Worm (Caenorhabditis elegans): ENCODE data around the gene R04D3.4.

R04D3.4 gene

DNA sequence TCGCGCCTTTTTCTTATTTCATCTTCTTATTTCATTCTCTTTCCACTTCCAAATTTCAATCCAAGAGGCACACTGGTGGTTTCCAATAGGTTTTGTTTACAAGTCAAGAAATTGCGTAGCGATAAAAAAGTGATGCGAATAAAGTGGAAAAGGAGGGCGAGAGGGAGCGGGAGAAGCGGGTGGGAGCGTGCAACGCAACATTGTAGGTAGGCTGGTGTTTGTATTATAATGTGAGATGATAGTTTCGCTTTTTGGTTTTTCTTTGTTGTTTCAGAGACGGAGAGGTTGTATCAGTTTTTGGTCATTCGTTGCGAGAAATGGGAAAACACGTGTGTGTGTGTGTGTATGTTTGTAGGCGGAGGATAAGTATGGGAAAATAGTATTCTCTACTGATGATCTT, 38.5 kb downstream of the R04D3.4 start:
- TF ChIP-seq tab-1 (GFP tag; IDR thresholded peaks at IDR 0.05) (no peak), ztf-29 (GFP tag; IDR thresholded peaks at IDR 0.05) (no peak), klf-2 (GFP tag; conservative IDR thresholded peaks at IDR 0.05) (no peak), cog-1 (tag; optimal IDR thresholded peaks at IDR 0.05) (no peak), flt-1 (GFP tag; IDR thresholded peaks at IDR 0.05) (no peak), T22C8.4 (GFP tag; IDR thresholded peaks at IDR 0.05) (no peak), ztf-23 (GFP tag; IDR thresholded peaks at IDR 0.05) (no peak), ref-1 (GFP tag; conservative IDR thresholded peaks at IDR 0.05) (no peak), med-1 (GFP tag; optimal IDR thresholded peaks at IDR 0.05; ENCODE audit: insufficient read depth) (no peak)

DNA sequence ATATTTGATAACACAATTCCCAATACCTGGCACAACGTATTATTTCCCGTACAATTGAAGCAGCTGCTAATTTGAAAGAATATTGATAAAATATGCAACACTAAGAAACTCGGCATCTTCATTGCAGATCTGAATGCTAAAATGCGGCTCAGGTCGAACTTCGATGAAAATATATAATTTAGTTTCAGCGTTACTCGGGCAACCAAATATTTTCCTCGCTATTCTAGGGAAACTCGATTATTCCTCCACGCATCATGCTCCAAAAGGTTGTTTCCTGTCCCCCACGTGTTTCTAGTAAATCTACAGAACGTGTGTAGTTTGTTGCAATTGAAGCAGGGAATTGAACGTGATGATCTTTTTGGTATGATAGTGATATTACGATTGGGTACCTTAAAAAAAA, 39.5 kb downstream of the R04D3.4 start:
- TF ChIP-seq ref-1 (GFP tag; conservative IDR thresholded peaks at IDR 0.05): no peak
- no peak for TF ChIP-seq cog-1 (tag; optimal IDR thresholded peaks at IDR 0.05)
- no peak for TF ChIP-seq ztf-29 (GFP tag; IDR thresholded peaks at IDR 0.05)
- TF ChIP-seq flt-1 (GFP tag; IDR thresholded peaks at IDR 0.05): no peak
- no peak for TF ChIP-seq med-1 (GFP tag; optimal IDR thresholded peaks at IDR 0.05; ENCODE audit: insufficient read depth)
- no peak for TF ChIP-seq T22C8.4 (GFP tag; IDR thresholded peaks at IDR 0.05)
- no peak for TF ChIP-seq ztf-23 (GFP tag; IDR thresholded peaks at IDR 0.05)

DNA sequence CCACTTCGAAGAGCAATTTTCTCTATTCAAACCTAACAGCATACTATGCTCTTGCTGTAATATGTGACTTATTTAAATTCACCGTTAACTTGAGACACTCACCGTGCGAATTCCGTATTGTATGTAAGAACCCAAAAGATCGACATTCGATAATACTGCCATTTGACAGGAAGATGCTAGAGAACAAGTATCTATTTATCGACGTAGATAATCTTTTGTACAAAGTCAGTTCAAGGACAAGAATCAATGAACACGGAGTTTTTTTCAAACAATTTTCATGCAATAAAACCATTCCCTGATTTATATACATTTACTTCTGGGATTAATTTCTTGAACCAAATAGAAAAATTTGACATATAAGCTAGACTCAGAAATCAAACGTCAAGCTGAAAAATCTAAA, 40.4 kb downstream of the R04D3.4 start, which contains the start of gene K08H2.7:
Gene K08H2.7 (minus strand): TSS at position 173 of the 400 bp plus-strand sequence.
- TF ChIP-seq T22C8.4 (GFP tag; IDR thresholded peaks at IDR 0.05): no peak
- no peak for TF ChIP-seq ztf-29 (GFP tag; IDR thresholded peaks at IDR 0.05)
- no peak for TF ChIP-seq ref-1 (GFP tag; conservative IDR thresholded peaks at IDR 0.05)

DNA sequence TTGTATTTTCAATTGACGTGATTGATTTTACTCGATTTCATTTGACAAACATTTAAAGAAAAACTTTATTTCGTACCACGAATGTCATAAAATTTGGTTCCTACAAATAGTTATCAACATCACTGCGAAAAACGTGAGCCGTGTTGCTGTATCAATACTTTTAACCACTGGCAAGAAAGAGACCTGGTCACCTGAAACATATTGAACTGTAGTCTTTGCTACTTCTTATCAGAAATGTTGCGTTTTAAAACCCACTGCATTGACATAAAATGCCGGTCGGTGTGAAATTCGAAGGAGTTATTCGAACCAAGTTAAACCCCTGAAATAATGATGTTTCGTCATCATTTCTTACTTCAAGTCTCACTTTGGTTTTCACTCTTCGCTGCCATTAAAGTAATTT, 41.0 kb downstream of the R04D3.4 start:
- TF ChIP-seq ztf-23 (GFP tag; IDR thresholded peaks at IDR 0.05) (no peak), ref-1 (GFP tag; conservative IDR thresholded peaks at IDR 0.05) (no peak), flt-1 (GFP tag; IDR thresholded peaks at IDR 0.05) (no peak), klf-2 (GFP tag; conservative IDR thresholded peaks at IDR 0.05) (no peak), med-1 (GFP tag; optimal IDR thresholded peaks at IDR 0.05; ENCODE audit: insufficient read depth) (no peak), ztf-29 (GFP tag; IDR thresholded peaks at IDR 0.05) (no peak), cog-1 (tag; optimal IDR thresholded peaks at IDR 0.05) (no peak), T22C8.4 (GFP tag; IDR thresholded peaks at IDR 0.05) (no peak), tab-1 (GFP tag; IDR thresholded peaks at IDR 0.05) (no peak)

DNA sequence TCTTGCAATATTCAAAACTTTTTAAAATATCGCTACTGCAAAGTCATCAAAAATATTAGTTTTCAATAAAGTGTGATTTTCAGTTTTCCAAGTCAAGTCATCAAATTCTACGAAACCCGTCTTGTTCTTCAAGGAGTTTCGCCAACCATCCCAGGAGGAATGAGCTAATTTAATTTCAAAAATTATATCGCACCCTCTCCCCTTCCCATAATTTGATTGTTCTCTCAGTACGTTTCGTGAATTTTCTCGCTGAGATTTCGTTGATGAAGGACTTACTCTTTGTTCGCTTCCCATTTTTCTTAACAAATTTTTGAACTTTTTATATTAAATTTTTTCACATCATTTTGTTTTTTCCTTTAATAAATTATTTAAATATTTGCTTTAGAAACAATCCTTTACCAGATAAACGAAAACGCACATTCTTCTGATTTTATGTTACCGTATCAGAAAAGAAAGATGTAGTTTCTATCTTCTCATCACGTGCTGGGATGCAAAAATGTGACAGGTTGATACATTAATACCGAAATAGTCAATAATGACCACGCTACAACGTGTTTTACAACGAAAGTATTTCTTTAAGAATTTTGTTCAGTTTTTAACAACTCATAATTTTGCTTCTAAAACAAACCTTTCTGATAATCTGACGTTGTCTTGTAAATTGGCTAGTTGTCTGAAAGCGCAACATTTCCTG, 41.8 kb downstream of the R04D3.4 start:
- TF ChIP-seq ref-1 (GFP tag; conservative IDR thresholded peaks at IDR 0.05) (no peak), ztf-23 (GFP tag; IDR thresholded peaks at IDR 0.05) (no peak), cog-1 (tag; optimal IDR thresholded peaks at IDR 0.05) (no peak), ztf-29 (GFP tag; IDR thresholded peaks at IDR 0.05) (no peak), flt-1 (GFP tag; IDR thresholded peaks at IDR 0.05) (no peak), tab-1 (GFP tag; IDR thresholded peaks at IDR 0.05) (no peak), T22C8.4 (GFP tag; IDR thresholded peaks at IDR 0.05) (no peak), klf-2 (GFP tag; conservative IDR thresholded peaks at IDR 0.05) (no peak), med-1 (GFP tag; optimal IDR thresholded peaks at IDR 0.05; ENCODE audit: insufficient read depth) (no peak)

DNA sequence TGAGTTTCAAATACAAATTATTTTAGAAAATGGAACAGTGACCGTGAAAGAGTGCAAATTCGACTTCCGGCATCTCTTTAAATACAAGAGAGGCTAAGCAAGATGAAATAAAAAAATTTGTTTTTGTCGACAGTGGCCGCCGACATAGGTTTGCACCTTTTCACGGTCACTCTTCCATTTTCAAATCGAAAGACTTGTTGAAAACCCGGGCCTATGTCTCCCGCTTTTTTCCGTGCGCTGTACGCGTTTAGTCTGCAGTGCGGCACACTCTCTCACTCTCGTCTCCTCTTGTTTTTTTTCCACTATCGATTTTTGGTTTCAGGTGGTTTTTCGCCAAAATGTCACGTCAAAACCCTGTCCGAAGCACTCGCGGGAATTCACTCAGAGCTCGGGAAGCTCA, 43.5 kb downstream of the R04D3.4 start, which contains the start of gene hpl-1:
Gene hpl-1 (plus strand): TSS at position 301 of the 400 bp plus-strand sequence.
- TF ChIP-seq flt-1 (GFP tag; IDR thresholded peaks at IDR 0.05) (no peak), ztf-23 (GFP tag; IDR thresholded peaks at IDR 0.05) (no peak), med-1 (GFP tag; optimal IDR thresholded peaks at IDR 0.05; ENCODE audit: insufficient read depth) (no peak), ztf-29 (GFP tag; IDR thresholded peaks at IDR 0.05) (no peak), ref-1 (GFP tag; conservative IDR thresholded peaks at IDR 0.05) (no peak), T22C8.4 (GFP tag; IDR thresholded peaks at IDR 0.05) (no peak), tab-1 (GFP tag; IDR thresholded peaks at IDR 0.05) (no peak), klf-2 (GFP tag; conservative IDR thresholded peaks at IDR 0.05) (no peak), cog-1 (tag; optimal IDR thresholded peaks at IDR 0.05) (no peak)

DNA sequence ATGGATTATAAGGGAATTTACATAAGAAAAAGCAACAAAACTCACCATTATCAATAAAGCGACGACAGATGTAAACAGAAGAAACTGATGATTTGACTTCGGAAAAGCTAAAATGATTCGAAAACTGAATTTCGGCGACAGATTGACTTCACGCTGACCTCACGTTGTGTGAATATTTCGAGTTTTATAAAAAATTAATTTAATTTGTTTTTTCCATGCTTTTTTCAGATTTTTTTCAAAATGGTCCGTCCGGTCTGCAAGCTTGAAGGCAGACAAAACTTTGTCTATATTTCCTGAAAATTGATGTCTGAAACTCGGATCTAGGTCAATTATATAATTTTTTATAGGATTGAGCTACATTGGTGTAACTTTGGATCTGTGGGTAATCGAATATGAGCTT, 46.4 kb downstream of the R04D3.4 start, which contains the start of gene K08H2.5:
Gene K08H2.5 (minus strand): TSS at position 101 of the 400 bp plus-strand sequence.
- no peak for TF ChIP-seq flt-1 (GFP tag; IDR thresholded peaks at IDR 0.05)
- TF ChIP-seq tab-1 (GFP tag; IDR thresholded peaks at IDR 0.05): no peak
- TF ChIP-seq med-1 (GFP tag; optimal IDR thresholded peaks at IDR 0.05; ENCODE audit: insufficient read depth): no peak
- no peak for TF ChIP-seq klf-2 (GFP tag; conservative IDR thresholded peaks at IDR 0.05)
- no peak for TF ChIP-seq ztf-29 (GFP tag; IDR thresholded peaks at IDR 0.05)
- no peak for TF ChIP-seq ref-1 (GFP tag; conservative IDR thresholded peaks at IDR 0.05)
- no peak for TF ChIP-seq cog-1 (tag; optimal IDR thresholded peaks at IDR 0.05)
- no peak for TF ChIP-seq ztf-23 (GFP tag; IDR thresholded peaks at IDR 0.05)

DNA sequence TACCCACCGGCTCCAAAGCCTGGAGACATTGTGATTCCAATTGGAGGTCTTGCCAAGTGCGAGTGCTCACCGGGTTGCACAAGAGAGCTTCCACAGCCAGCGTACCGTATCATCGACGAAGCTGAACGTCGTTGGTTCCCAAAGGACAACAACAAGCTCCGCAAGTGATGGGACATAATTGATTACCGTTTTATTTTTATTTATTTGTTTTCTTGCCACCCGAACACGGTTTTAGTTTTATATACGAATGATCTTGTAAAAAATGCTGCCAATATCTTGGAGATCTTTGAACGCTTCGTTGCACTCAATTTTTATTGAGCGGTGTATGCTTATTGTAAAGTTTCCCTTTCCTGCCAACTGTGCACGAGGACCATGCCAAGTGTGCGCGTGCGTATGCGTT, 50.4 kb downstream of the R04D3.4 start, which contains the start of gene K08H2.4:
Gene K08H2.4 (plus strand): TSS at position 301 of the 400 bp plus-strand sequence.
- TF ChIP-seq cog-1 (tag; optimal IDR thresholded peaks at IDR 0.05): no peak
- no peak for TF ChIP-seq ref-1 (GFP tag; conservative IDR thresholded peaks at IDR 0.05)
- TF ChIP-seq ztf-23 (GFP tag; IDR thresholded peaks at IDR 0.05): no peak
- no peak for TF ChIP-seq flt-1 (GFP tag; IDR thresholded peaks at IDR 0.05)
- TF ChIP-seq T22C8.4 (GFP tag; IDR thresholded peaks at IDR 0.05): no peak
- no peak for TF ChIP-seq klf-2 (GFP tag; conservative IDR thresholded peaks at IDR 0.05)
- no peak for TF ChIP-seq ztf-29 (GFP tag; IDR thresholded peaks at IDR 0.05)
- no peak for TF ChIP-seq med-1 (GFP tag; optimal IDR thresholded peaks at IDR 0.05; ENCODE audit: insufficient read depth)
- no peak for TF ChIP-seq tab-1 (GFP tag; IDR thresholded peaks at IDR 0.05)

Measured in whole organism, midembryonic.